Worm (Caenorhabditis elegans) whole organism, late embryonic: ENCODE results near the gene thoc-2.

Experiments
- ahr-1 ChIP-seq: sonication (generic microtip); optimal IDR thresholded peaks from 2 replicates; lab custom pipeline; 2016; ENCODE audit warnings: missing genetic modification characterization, missing compliant biosample characterization
- ama-1 ChIP-seq: fragments of 150-350 bp; optimal IDR thresholded peaks from 2 replicates; lab custom pipeline; 2014
- fkh-10 ChIP-seq: fragments of 150-350 bp; optimal IDR thresholded peaks from 2 replicates; lab custom pipeline; 2014; ENCODE audit warnings: missing biosample characterization, missing genetic modification reagents, missing genetic modification characterization
- pqm-1 ChIP-seq: sonication (generic microtip); optimal IDR thresholded peaks from 2 replicates; lab custom pipeline; 2016; ENCODE audit warnings: missing genetic modification characterization, missing compliant biosample characterization
- rnt-1 ChIP-seq: sonication (generic microtip); optimal IDR thresholded peaks from 2 replicates; lab custom pipeline; 2016; ENCODE audit warnings: missing genetic modification characterization, missing compliant biosample characterization
- syd-9 ChIP-seq: sonication (generic microtip); optimal IDR thresholded peaks from 2 replicates; lab custom pipeline; 2016; ENCODE audit warnings: mild to moderate bottlenecking, missing genetic modification characterization, moderate library complexity, missing compliant biosample characterization
- tbx-2 ChIP-seq: sonication (generic microtip); optimal IDR thresholded peaks from 2 replicates; lab custom pipeline; 2016; ENCODE audit warnings: missing genetic modification characterization, missing compliant biosample characterization
- zip-5 ChIP-seq: sonication (generic microtip); optimal IDR thresholded peaks from 2 replicates; lab custom pipeline; 2016; ENCODE audit warnings: missing genetic modification characterization, missing compliant biosample characterization

DNA sequence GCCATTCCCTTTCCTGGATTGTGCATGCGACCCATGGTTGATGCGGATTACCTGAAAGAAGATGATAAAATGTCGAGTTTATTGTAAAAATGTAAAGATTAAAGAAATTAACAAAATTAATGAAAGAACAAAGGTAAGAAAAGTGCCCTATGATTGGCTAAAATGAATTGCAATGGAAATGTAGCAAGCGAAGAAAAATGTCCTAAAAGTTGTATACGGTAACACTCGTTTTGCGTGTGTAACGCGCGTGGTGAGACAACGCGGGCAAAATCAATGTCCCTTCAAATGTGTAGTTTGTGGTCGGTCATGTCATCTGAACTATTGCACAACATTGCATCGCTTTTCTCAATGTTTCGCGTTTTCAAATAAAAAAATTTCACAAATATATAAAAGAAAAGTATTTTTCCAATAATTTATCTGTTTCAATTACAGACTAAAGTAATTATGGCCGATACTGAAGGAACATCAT is 7.1 kb downstream of the thoc-2 start, which contains the start of the genes rps-13 and nfx-1:
- TF ChIP-seq syd-9 (tag; lab: Kevin White, UChicago), result no peak
- TF ChIP-seq ahr-1, result no peak
- peak; percentile 46 for TF ChIP-seq tbx-2 (tag; lab: Kevin White, UChicago)
- TF ChIP-seq rnt-1 (tag; lab: Kevin White, UChicago), result peak; percentile 66
- no peak for TF ChIP-seq pqm-1 (tag; lab: Kevin White, UChicago)
- TF ChIP-seq ama-1 (lab: Kevin White, UChicago), result no peak
- TF ChIP-seq zip-5, result no peak
- TF ChIP-seq fkh-10, result no peak
